Worm (Caenorhabditis elegans): ENCODE measurements around the gene rpap-3.

- TF ChIP-seq skn-1 (tag; optimal IDR thresholded peaks at IDR 0.05) (no peak), nhr-23 (tag; optimal IDR thresholded peaks at IDR 0.05) (no peak), nhr-11 (tag; optimal IDR thresholded peaks at IDR 0.05) (no peak), unc-62 (GFP tag; optimal IDR thresholded peaks at IDR 0.05) (no peak), nhr-25 (tag; optimal IDR thresholded peaks at IDR 0.05) (no peak), Y55F3AM.14 (GFP tag; optimal IDR thresholded peaks at IDR 0.05) (no peak), nhr-10 (tag; optimal IDR thresholded peaks at IDR 0.05) (no peak), mab-5 (tag; optimal IDR thresholded peaks at IDR 0.05) (no peak), crh-2 (tag; optimal IDR thresholded peaks at IDR 0.05) (no peak), ceh-82 (tag; optimal IDR thresholded peaks at IDR 0.05) (no peak), elt-1 (tag; optimal IDR thresholded peaks at IDR 0.05) (no peak), zag-1 (tag; optimal IDR thresholded peaks at IDR 0.05) (no peak), blmp-1 (tag; optimal IDR thresholded peaks at IDR 0.05; ENCODE audit: insufficient read depth) (no peak)
These were observed 33.9 kb upstream of the rpap-3 start, which contains the start of gene zgpa-1 for ce11 chrIV:7812709-7813108.
